Worm (Caenorhabditis elegans): ENCODE measurements around the gene B0035.13.

DNA sequence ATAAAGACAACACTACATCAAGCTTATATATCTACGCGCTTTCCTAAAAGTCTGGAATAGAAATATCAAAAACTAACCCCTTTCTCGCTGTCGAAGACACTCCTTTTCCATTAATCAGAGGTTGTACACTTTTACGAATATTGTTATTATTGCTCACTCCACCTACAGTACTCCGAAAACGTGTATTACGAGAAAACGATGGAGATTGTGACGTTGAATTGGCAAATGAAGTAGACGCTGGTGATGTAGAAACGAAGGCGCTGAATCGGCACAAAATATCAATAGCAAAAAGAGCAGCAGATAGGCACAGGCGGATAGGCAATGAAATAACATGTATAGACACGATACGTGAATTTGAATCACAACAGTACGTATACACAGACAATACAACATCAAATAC lies 37.8 kb upstream of the B0035.13 start:
- TF ChIP-seq R02D3.7 (tag; optimal IDR thresholded peaks at IDR 0.05) (no peak), nhr-28 (tag; optimal IDR thresholded peaks at IDR 0.05) (no peak), gei-8 (GFP tag; optimal IDR thresholded peaks at IDR 0.05) (no peak), mep-1 (tag; optimal IDR thresholded peaks at IDR 0.05) (no peak), nhr-41 (GFP tag; IDR thresholded peaks at IDR 0.05) (no peak), nhr-10 (tag; optimal IDR thresholded peaks at IDR 0.05) (no peak)

Measured in whole organism, L4 larva.